Fruit fly (Drosophila melanogaster) whole organism, pupa: Measurements from ENCODE around the gene CG8260.

Experiments used
- CG12605 ChIP-seq: fragments of 200-800 bp; sonication (Bioruptor generic); IDR thresholded peaks from 2 replicates; pipeline ENCODE4 v1.3.6; 2022; ENCODE audit warnings: missing biosample characterization, missing genetic modification characterization
- CG4496 ChIP-seq: fragments of 200-800 bp; sonication (Bioruptor generic); IDR thresholded peaks from 3 replicates; pipeline ENCODE4 v1.3.6; 2022; ENCODE audit warnings: missing biosample characterization, missing genetic modification characterization
- EcR ChIP-seq: fragments of 200-800 bp; sonication (Bioruptor generic); optimal IDR thresholded peaks from 3 replicates; lab custom pipeline; 2019; ENCODE audit warnings: missing biosample characterization, missing genetic modification characterization, mild to moderate bottlenecking, moderate library complexity, missing genetic modification reagents
- gl ChIP-seq: fragments of 200-800 bp; sonication (Bioruptor generic); optimal IDR thresholded peaks from 2 replicates; lab custom pipeline; 2018; ENCODE audit warnings: missing biosample characterization, mild to moderate bottlenecking, missing genetic modification characterization

dm6 chrX:15748945-15749344 is 7.2 kb upstream of the CG8260 start, which contains the start of gene Mvd:
- TF ChIP-seq CG12605 (GFP tag; lab: Robert Waterston, UW) = no peak
- TF ChIP-seq gl (tag; lab: Kevin White, UChicago) = no peak
- TF ChIP-seq EcR (GFP tag; lab: Kevin White, UChicago) = no peak
- no peak for TF ChIP-seq CG4496 (GFP tag; lab: Robert Waterston, UW)
